Fruit fly (Drosophila melanogaster) whole organism, pupa: Measurements from ENCODE around the gene CG5167.

Source experiments
- CG10348 ChIP-seq: fragments of 200-800 bp; sonication (Bioruptor generic); IDR thresholded peaks from 2 replicates; pipeline ENCODE4 v1.3.6; 2022; ENCODE audit warnings: missing biosample characterization, missing genetic modification characterization
- CG12605 ChIP-seq: fragments of 200-800 bp; sonication (Bioruptor generic); IDR thresholded peaks from 2 replicates; pipeline ENCODE4 v1.3.6; 2022; ENCODE audit warnings: missing biosample characterization, missing genetic modification characterization
- CG14655 ChIP-seq: fragments of 200-800 bp; sonication (Bioruptor generic); optimal IDR thresholded peaks from 3 replicates; lab custom pipeline; 2017; ENCODE audit warnings: mild to moderate bottlenecking, missing biosample characterization, missing genetic modification reagents, missing genetic modification characterization
- CG15710 ChIP-seq: fragments of 200-800 bp; sonication (Bioruptor generic); optimal IDR thresholded peaks from 2 replicates; lab custom pipeline; 2018; ENCODE audit warnings: missing biosample characterization, mild to moderate bottlenecking, missing genetic modification characterization, moderate library complexity
- CG17806 ChIP-seq: fragments of 200-800 bp; sonication (Bioruptor generic); optimal IDR thresholded peaks from 2 replicates; lab custom pipeline; 2018; ENCODE audit warnings: missing biosample characterization, mild to moderate bottlenecking, missing genetic modification characterization, moderate library complexity
- CG32121 ChIP-seq: fragments of 200-800 bp; sonication (Bioruptor generic); IDR thresholded peaks from 2 replicates; pipeline ENCODE4 v1.3.6; 2022; ENCODE audit warnings: missing biosample characterization, missing genetic modification characterization
- CG9948 ChIP-seq: fragments of 200-800 bp; sonication (Bioruptor generic); optimal IDR thresholded peaks from 2 replicates; lab custom pipeline; 2018; ENCODE audit warnings: missing biosample characterization, mild to moderate bottlenecking, missing genetic modification characterization, moderate library complexity
- D1 ChIP-seq: fragments of 200-800 bp; sonication (Bioruptor generic); optimal IDR thresholded peaks from 2 replicates; lab custom pipeline; 2018; ENCODE audit warnings: missing biosample characterization, mild to moderate bottlenecking, missing genetic modification characterization, moderate library complexity
- EcR ChIP-seq: fragments of 200-800 bp; sonication (Bioruptor generic); optimal IDR thresholded peaks from 3 replicates; lab custom pipeline; 2019; ENCODE audit warnings: missing biosample characterization, missing genetic modification characterization, mild to moderate bottlenecking, moderate library complexity, missing genetic modification reagents
- Ets98B ChIP-seq: fragments of 200-800 bp; sonication (Bioruptor generic); IDR thresholded peaks from 2 replicates; pipeline ENCODE4 v1.3.6; 2022; ENCODE audit warnings: missing biosample characterization, missing genetic modification characterization
- Pif1B ChIP-seq: fragments of 200-800 bp; sonication (Bioruptor generic); optimal IDR thresholded peaks from 3 replicates; lab custom pipeline; 2016; ENCODE audit warnings: missing biosample characterization, missing genetic modification characterization
- fd96Ca ChIP-seq: fragments of 200-800 bp; sonication (Bioruptor generic); IDR thresholded peaks from 3 replicates; pipeline ENCODE4 v1.3.6; 2022; ENCODE audit warnings: missing biosample characterization, missing genetic modification characterization
- gl ChIP-seq: fragments of 200-800 bp; sonication (Bioruptor generic); optimal IDR thresholded peaks from 2 replicates; lab custom pipeline; 2018; ENCODE audit warnings: missing biosample characterization, mild to moderate bottlenecking, missing genetic modification characterization

DNA sequence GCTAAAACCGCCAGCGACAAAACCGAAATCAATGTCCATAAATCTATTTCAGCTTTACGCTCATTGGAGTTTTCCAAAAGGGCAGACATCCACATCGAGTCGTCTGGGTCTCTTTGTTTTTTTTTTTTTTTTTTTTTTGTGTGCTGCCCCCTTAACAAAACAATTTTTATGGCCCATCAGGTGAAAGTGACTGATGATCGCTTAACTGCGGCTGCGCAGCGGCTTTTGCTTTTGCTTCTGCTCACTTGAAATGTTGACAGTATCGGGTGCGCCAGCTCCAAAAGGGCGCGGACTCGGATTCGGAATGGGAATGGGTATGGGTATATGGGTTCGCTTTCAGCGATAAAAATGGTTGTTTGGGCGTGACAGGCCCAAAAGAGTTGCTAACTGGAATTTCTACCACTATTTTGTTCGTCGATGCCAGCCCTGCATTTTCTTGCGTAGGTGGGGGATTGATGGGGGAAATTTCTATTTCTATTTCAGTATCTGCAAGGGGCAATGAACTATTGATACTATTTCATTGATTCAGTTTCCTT lies 44.3 kb upstream of the CG5167 start:
- TF ChIP-seq CG10348 (GFP tag; lab: Robert Waterston, UW) (no peak), D1 (tag; lab: Kevin White, UChicago) (no peak), CG15710 (tag; lab: Kevin White, UChicago) (no peak), EcR (no peak), fd96Ca (GFP tag; lab: Robert Waterston, UW) (no peak), gl (tag; lab: Kevin White, UChicago) (no peak), CG17806 (tag; lab: Kevin White, UChicago) (no peak), Pif1B (GFP tag; lab: Kevin White, UChicago) (no peak), CG32121 (GFP tag; lab: Robert Waterston, UW) (no peak), CG9948 (no peak), CG14655 (no peak), CG12605 (GFP tag; lab: Robert Waterston, UW) (no peak), Ets98B (GFP tag; lab: Robert Waterston, UW) (no peak)
